Worm (Caenorhabditis elegans): ENCODE measurements around the gene scl-25.
A peak's percentile ranks its signal among the peaks of the same experiment; 100 is the strongest.

Gene scl-25

DNA sequence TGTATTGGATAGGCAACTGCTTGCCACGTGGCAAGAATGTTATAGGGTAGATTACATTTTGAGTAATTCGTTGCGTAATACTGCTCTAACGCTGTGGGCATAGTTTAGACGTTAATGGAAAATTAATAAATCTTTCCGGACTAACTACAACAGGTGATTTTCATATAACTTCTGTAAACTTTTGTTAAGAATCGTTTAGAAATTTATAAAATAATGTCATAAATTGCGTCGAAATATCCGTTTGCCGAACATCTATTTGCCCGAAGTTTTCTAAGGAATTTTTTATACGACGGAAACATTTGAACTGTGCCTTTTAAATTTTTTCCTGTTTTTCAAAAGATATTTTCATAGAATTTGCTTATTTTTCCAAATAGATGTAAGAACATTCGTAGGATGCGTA, 630 bp downstream of the scl-25 start, which contains the start of gene srh-112:
TSS of gene srh-112 (minus strand) at position 101 of the 400 bp plus-strand sequence.
- TF ChIP-seq sup-37 (GFP tag; optimal IDR thresholded peaks at IDR 0.05) (no peak), isw-1 (GFP tag; IDR thresholded peaks at IDR 0.05) (no peak), fos-1 (tag; optimal IDR thresholded peaks at IDR 0.05) (no peak), unc-98 (GFP tag; IDR thresholded peaks at IDR 0.05) (no peak), C16A3.4 (tag; optimal IDR thresholded peaks at IDR 0.05) (no peak), alr-1 (tag; optimal IDR thresholded peaks at IDR 0.05; ENCODE audit: borderline replicate concordance) (no peak), grh-1 (GFP tag; IDR thresholded peaks at IDR 0.05) (no peak), efl-1 (optimal IDR thresholded peaks at IDR 0.05) (no peak), efl-1 (GFP tag; optimal IDR thresholded peaks at IDR 0.05 in 1 of 2) (no peak), xbp-1 (tag; optimal IDR thresholded peaks at IDR 0.05) (no peak), unc-62 (GFP tag; optimal IDR thresholded peaks at IDR 0.05) (no peak), nhr-77 (tag; optimal IDR thresholded peaks at IDR 0.05) (no peak), pag-3 (tag; optimal IDR thresholded peaks at IDR 0.05; ENCODE audit: borderline replicate concordance, insufficient read depth) (no peak), blmp-1 (tag; optimal IDR thresholded peaks at IDR 0.05) (no peak), ceh-82 (tag; optimal IDR thresholded peaks at IDR 0.05) (no peak), nhr-19 (GFP tag; conservative IDR thresholded peaks at IDR 0.05) (no peak), hlh-4 (tag; optimal IDR thresholded peaks at IDR 0.05) (no peak), fkh-10 (GFP tag; optimal IDR thresholded peaks at IDR 0.05) (no peak), nhr-76 (tag; optimal IDR thresholded peaks at IDR 0.05) (no peak), ztf-4 (tag; optimal IDR thresholded peaks at IDR 0.05) (no peak), fkh-8 (tag; optimal IDR thresholded peaks at IDR 0.05) (no peak)

DNA sequence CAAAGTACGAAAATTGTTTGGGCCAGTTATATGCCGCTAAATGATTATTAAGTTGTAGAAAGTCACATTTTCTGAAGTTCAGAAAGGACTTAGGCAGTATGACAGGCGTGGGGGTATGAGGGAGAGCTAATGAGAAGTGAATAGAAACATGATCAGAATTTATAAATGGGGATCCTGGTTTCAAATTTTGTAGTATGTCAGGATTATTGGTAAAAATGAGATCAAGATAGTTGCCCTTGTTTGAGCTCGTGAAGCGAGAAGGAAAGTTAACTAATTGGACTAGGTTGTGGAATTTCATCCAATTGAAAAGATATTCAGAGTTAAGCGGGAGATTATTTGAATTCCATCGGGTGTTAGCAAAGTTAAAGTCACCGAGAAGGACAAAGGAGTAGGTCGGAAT, 6.9 kb downstream of the scl-25 start:
- TF ChIP-seq ceh-88 (GFP tag; IDR thresholded peaks at IDR 0.05): no peak
- TF ChIP-seq elt-2 (tag; optimal IDR thresholded peaks at IDR 0.05): no peak
- no peak for TF ChIP-seq rnt-1 (tag; optimal IDR thresholded peaks at IDR 0.05)
- TF ChIP-seq nhr-28 (tag; optimal IDR thresholded peaks at IDR 0.05): no peak
- no peak for TF ChIP-seq lsy-2 (tag; optimal IDR thresholded peaks at IDR 0.05)
- TF ChIP-seq ceh-82 (tag; optimal IDR thresholded peaks at IDR 0.05): no peak
- TF ChIP-seq hlh-4 (tag; optimal IDR thresholded peaks at IDR 0.05): no peak
- no peak for TF ChIP-seq nhr-85 (tag)
- no peak for TF ChIP-seq dsc-1 (tag; optimal IDR thresholded peaks at IDR 0.05)
- TF ChIP-seq mef-2 (tag; optimal IDR thresholded peaks at IDR 0.05): no peak
- no peak for TF ChIP-seq nhr-90 (tag; optimal IDR thresholded peaks at IDR 0.05; ENCODE audit: poor library complexity)
- TF ChIP-seq blmp-1 (tag; optimal IDR thresholded peaks at IDR 0.05): no peak

DNA sequence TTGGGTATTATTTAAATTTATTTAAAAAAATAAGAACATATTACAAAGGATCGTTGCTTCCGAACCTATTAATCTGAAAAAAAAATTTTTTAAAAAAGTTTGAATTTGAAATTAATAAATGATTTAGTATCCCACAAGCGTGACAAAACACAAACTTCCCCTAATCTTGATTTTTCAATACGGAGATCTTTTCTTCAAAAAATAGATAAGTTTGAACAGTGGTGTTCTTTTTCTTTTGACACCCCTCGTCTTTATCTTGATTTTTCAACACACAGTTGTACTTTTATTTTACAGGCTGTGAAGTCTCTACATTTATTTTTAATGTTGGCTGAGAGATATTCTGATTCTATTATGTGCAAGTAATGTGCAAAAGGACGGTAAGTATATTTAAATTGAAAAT, 10.9 kb downstream of the scl-25 start, which contains the start of gene T19C9.10:
TSS of gene T19C9.10 (plus strand) at position 248 of the 400 bp plus-strand sequence.
- TF ChIP-seq nhr-85 (tag): peak; percentile 28
- no peak for TF ChIP-seq pax-3 (tag; optimal IDR thresholded peaks at IDR 0.05)
- TF ChIP-seq unc-98 (GFP tag; IDR thresholded peaks at IDR 0.05): no peak
- TF ChIP-seq nhr-20 (tag; optimal IDR thresholded peaks at IDR 0.05): no peak
- TF ChIP-seq lin-14 (GFP tag; optimal IDR thresholded peaks at IDR 0.05): peak; percentile 40

DNA sequence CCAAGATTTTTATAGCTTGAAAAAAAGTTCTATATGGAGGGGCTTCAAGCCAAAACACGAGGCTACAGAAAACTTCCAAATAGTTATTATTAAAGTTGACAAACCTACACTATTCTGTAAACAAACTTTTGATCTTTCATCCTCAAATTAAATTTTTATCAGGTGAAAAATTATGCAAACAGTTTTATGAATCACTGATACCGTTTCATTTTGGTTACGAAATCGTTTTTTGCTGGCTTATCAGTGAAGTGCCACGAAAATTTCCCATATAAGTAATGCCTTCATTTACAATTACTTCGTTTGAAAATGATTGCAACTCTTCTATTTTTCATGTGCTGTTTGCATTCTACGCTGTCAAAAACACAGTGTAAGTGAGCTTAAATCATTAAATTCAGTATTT, 13.3 kb downstream of the scl-25 start, which contains the start of gene T19C9.8:
TSS of gene T19C9.8 (plus strand) at position 299 of the 400 bp plus-strand sequence.
- TF ChIP-seq pax-3 (tag; optimal IDR thresholded peaks at IDR 0.05): no peak
- TF ChIP-seq sptf-1 (tag; optimal IDR thresholded peaks at IDR 0.05): no peak
- peak; percentile 12 for TF ChIP-seq jun-1 (tag; optimal IDR thresholded peaks at IDR 0.05)
- TF ChIP-seq pqm-1 (tag; optimal IDR thresholded peaks at IDR 0.05): peak; percentile 1
- peak; percentile 17 for TF ChIP-seq lin-14 (GFP tag; optimal IDR thresholded peaks at IDR 0.05)
- TF ChIP-seq elt-2 (tag; optimal IDR thresholded peaks at IDR 0.05): peak; percentile 94
- peak in 1 of 2 experiments; percentile 2 for TF ChIP-seq lin-35 (GFP tag; optimal IDR thresholded peaks at IDR 0.05)

All from whole organism, L1 larva.